Worm (Caenorhabditis elegans) whole organism, midembryonic: ENCODE data around the gene T27E4.7.

Source experiments
- cog-1 ChIP-seq: sonication (generic microtip); optimal IDR thresholded peaks from 2 replicates; lab custom pipeline; 2016; ENCODE audit warnings: missing genetic modification characterization, missing compliant biosample characterization
- flt-1 ChIP-seq: fragments of 200-800 bp; sonication (Bioruptor generic); IDR thresholded peaks from 2 replicates; pipeline ENCODE4 v1.3.6; 2022; ENCODE audit warnings: missing genetic modification characterization, missing compliant biosample characterization
- klf-2 ChIP-seq: fragments of 200-800 bp; sonication (Bioruptor generic); conservative IDR thresholded peaks from 2 replicates; pipeline ENCODE4 v1.3.6; 2022; ENCODE audit warnings: missing genetic modification reagents, missing genetic modification characterization, missing compliant biosample characterization
- med-1 ChIP-seq: sonication (generic microtip); optimal IDR thresholded peaks from 2 replicates; lab custom pipeline; 2017; ENCODE audit warnings: missing genetic modification characterization, mild to moderate bottlenecking, missing compliant biosample characterization, antibody characterized with exemption, missing genetic modification reagents; ENCODE audit not compliant: insufficient read depth
- tab-1 ChIP-seq: fragments of 200-800 bp; sonication (Bioruptor generic); IDR thresholded peaks from 2 replicates; pipeline ENCODE4 v1.3.6; 2022; ENCODE audit warnings: missing genetic modification characterization, missing compliant biosample characterization
- ztf-29 ChIP-seq: fragments of 200-800 bp; sonication (Bioruptor generic); IDR thresholded peaks from 2 replicates; pipeline ENCODE4 v1.3.6; 2022; ENCODE audit warnings: missing genetic modification reagents, missing genetic modification characterization, missing compliant biosample characterization

DNA sequence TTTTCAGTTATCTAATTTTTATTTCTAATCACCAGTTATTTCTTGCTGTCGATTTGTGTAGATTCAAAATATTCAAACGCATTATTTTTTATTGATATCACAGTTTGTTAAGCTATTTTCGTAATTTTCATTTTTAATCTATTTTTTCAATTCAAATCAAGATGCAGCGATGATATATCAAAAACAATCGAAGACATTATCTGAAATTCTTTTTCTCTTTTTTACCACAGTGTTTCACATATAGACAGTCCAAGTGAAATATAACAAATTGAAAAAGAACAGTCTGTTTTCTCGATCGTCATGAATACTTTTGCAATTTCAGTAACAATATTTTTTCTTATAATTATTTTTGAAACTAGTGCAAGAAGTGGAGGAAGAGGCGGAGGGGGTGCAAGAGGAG lies 49.2 kb upstream of the T27E4.7 start, which contains the start of gene F21C10.5:
- TF ChIP-seq ztf-29 (GFP tag; lab: Robert Waterston, UW) (no peak), klf-2 (GFP tag; lab: Robert Waterston, UW) (no peak), med-1 (GFP tag; lab: Kevin White, UChicago) (no peak), cog-1 (tag; lab: Kevin White, UChicago) (no peak), tab-1 (GFP tag; lab: Robert Waterston, UW) (no peak), flt-1 (GFP tag; lab: Robert Waterston, UW) (no peak)
